Fruit fly (Drosophila melanogaster): ENCODE measurements around the gene CG6023.

- TF ChIP-seq CTCF (optimal IDR thresholded peaks at IDR 0.05) = no peak
- TF ChIP-seq CG8478 (optimal IDR thresholded peaks at IDR 0.05) = no peak
Measured at dm6 chrX:18366033-18366850, 45.2 kb upstream of the CG6023 start, which contains the start of gene CrebB.
